Worm (Caenorhabditis elegans): Measurements from ENCODE around the gene Y55F3AR.2.

Gene Y55F3AR.2

ce11 chrIV:1074069-1074468 lies 20.3 kb upstream of the Y55F3AR.2 start:
- TF ChIP-seq zip-8 (tag; optimal IDR thresholded peaks at IDR 0.05) (no peak), drap-1 (GFP tag; optimal IDR thresholded peaks at IDR 0.05) (no peak), mab-5 (tag; optimal IDR thresholded peaks at IDR 0.05) (no peak), mep-1 (tag; optimal IDR thresholded peaks at IDR 0.05) (no peak), unc-39 (tag; optimal IDR thresholded peaks at IDR 0.05) (no peak), lsy-2 (tag; optimal IDR thresholded peaks at IDR 0.05) (no peak), blmp-1 (tag; optimal IDR thresholded peaks at IDR 0.05) (peak; percentile 57), lin-13 (tag; optimal IDR thresholded peaks at IDR 0.05) (no peak)

- no peak for TF ChIP-seq elt-3 (tag; optimal IDR thresholded peaks at IDR 0.05)
- no peak for TF ChIP-seq ztf-11 (tag; optimal IDR thresholded peaks at IDR 0.05)
- TF ChIP-seq nhr-2 (tag; optimal IDR thresholded peaks at IDR 0.05) = no peak
- TF ChIP-seq flh-1 (GFP tag; optimal IDR thresholded peaks at IDR 0.05) = no peak
- TF ChIP-seq hlh-1 (tag; optimal IDR thresholded peaks at IDR 0.05) = no peak
- no peak for TF ChIP-seq sem-2 (GFP tag; optimal IDR thresholded peaks at IDR 0.05)
- no peak for TF ChIP-seq lsy-2 (tag; optimal IDR thresholded peaks at IDR 0.05)
These were observed 18.9 kb upstream of the Y55F3AR.2 start for ce11 chrIV:1075484-1075883.

ce11 chrIV:1086913-1087312 lies 7.4 kb upstream of the Y55F3AR.2 start, which contains the start of gene csn-4:
TSS of gene csn-4 (minus strand) at chrIV:1087013.
- no peak for TF ChIP-seq nhr-2 (tag; optimal IDR thresholded peaks at IDR 0.05)
- TF ChIP-seq elt-3 (tag; optimal IDR thresholded peaks at IDR 0.05) = no peak
- no peak for TF ChIP-seq nhr-237 (tag; optimal IDR thresholded peaks at IDR 0.05)
- no peak for TF ChIP-seq unc-62 (GFP tag; optimal IDR thresholded peaks at IDR 0.05)
- no peak for TF ChIP-seq unc-120 (tag; optimal IDR thresholded peaks at IDR 0.05; ENCODE audit: poor library complexity, severe bottlenecking)
- no peak for TF ChIP-seq ces-1 (GFP tag; optimal IDR thresholded peaks at IDR 0.05)
- no peak for TF ChIP-seq lin-13 (tag; optimal IDR thresholded peaks at IDR 0.05)
- no peak for TF ChIP-seq snpc-4 (tag; optimal IDR thresholded peaks at IDR 0.05)
- no peak for TF ChIP-seq tbx-8 (GFP tag; optimal IDR thresholded peaks at IDR 0.05)
- no peak for TF ChIP-seq blmp-1 (tag; optimal IDR thresholded peaks at IDR 0.05)
- no peak for TF ChIP-seq ceh-39 (tag; optimal IDR thresholded peaks at IDR 0.05)
- TF ChIP-seq bed-3 (GFP tag; optimal IDR thresholded peaks at IDR 0.05) = no peak
- TF ChIP-seq ham-2 (GFP tag; optimal IDR thresholded peaks at IDR 0.05) = no peak
- TF ChIP-seq elt-1 (tag; optimal IDR thresholded peaks at IDR 0.05; ENCODE audit: borderline replicate concordance, insufficient read depth) = no peak

- TF ChIP-seq tbx-8 (GFP tag; optimal IDR thresholded peaks at IDR 0.05) (no peak), ceh-83 (GFP tag; optimal IDR thresholded peaks at IDR 0.05) (no peak), nhr-76 (tag; optimal IDR thresholded peaks at IDR 0.05) (no peak), snpc-4 (tag; optimal IDR thresholded peaks at IDR 0.05) (no peak), ham-2 (GFP tag; optimal IDR thresholded peaks at IDR 0.05) (no peak), mep-1 (tag; optimal IDR thresholded peaks at IDR 0.05) (no peak), mab-5 (tag; optimal IDR thresholded peaks at IDR 0.05) (no peak), sptf-1 (tag; optimal IDR thresholded peaks at IDR 0.05) (no peak), sem-2 (GFP tag; optimal IDR thresholded peaks at IDR 0.05) (no peak), drap-1 (GFP tag; optimal IDR thresholded peaks at IDR 0.05) (no peak), blmp-1 (tag; optimal IDR thresholded peaks at IDR 0.05) (no peak), bed-3 (GFP tag; optimal IDR thresholded peaks at IDR 0.05) (no peak), hlh-1 (tag; optimal IDR thresholded peaks at IDR 0.05) (no peak)
These were observed 1.8 kb downstream of the Y55F3AR.2 start for ce11 chrIV:1096154-1096553.

- TF ChIP-seq mep-1 (tag; optimal IDR thresholded peaks at IDR 0.05) (no peak), ces-1 (GFP tag; optimal IDR thresholded peaks at IDR 0.05) (no peak), lin-32 (GFP tag; optimal IDR thresholded peaks at IDR 0.05) (no peak), M03D4.4 (tag; optimal IDR thresholded peaks at IDR 0.05) (no peak), ceh-43 (GFP tag; optimal IDR thresholded peaks at IDR 0.05) (no peak), elt-3 (tag; optimal IDR thresholded peaks at IDR 0.05) (no peak), pha-4 (tag; optimal IDR thresholded peaks at IDR 0.05) (no peak), flh-1 (GFP tag; optimal IDR thresholded peaks at IDR 0.05) (no peak), tbx-8 (GFP tag; optimal IDR thresholded peaks at IDR 0.05) (no peak), bed-3 (GFP tag; optimal IDR thresholded peaks at IDR 0.05) (no peak), nhr-237 (tag; optimal IDR thresholded peaks at IDR 0.05) (no peak), elt-1 (tag; optimal IDR thresholded peaks at IDR 0.05; ENCODE audit: borderline replicate concordance, insufficient read depth) (no peak), blmp-1 (tag; optimal IDR thresholded peaks at IDR 0.05) (no peak), ceh-83 (GFP tag; optimal IDR thresholded peaks at IDR 0.05) (no peak), cnd-1 (tag; optimal IDR thresholded peaks at IDR 0.05) (no peak), unc-120 (tag; optimal IDR thresholded peaks at IDR 0.05; ENCODE audit: poor library complexity, severe bottlenecking) (no peak), hlh-1 (tag; optimal IDR thresholded peaks at IDR 0.05) (no peak), ztf-11 (tag; optimal IDR thresholded peaks at IDR 0.05) (no peak)
These were observed 2.8 kb downstream of the Y55F3AR.2 start, which contains the start of gene cox-18 for ce11 chrIV:1097153-1097552. TSS of gene cox-18 (plus strand) at chrIV:1097453.
